Worm (Caenorhabditis elegans): ENCODE data around the gene romo-1.

romo-1 gene

DNA sequence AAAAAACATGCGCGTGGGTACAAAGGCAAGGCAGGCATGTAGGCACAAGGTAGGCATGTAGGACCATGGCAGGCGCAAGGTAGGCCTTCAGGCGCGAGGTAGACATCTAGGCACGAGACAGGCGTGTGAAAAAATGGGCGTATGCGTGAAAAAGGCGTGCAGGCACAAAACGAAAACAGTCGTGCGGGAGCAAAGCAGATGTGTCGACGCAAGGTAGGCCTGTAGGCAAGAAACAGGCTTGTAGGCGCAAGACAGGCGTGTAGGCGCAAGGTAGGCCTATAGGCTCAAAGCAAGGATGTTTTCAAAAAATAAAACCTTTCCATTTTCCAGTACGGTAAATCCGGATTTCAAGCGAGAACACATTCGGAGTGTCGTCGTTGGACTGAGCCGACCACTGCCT lies 41.0 kb upstream of the romo-1 start:
- no peak for TF ChIP-seq hmg-4 (GFP tag; optimal IDR thresholded peaks at IDR 0.05)
- no peak for TF ChIP-seq ceh-13 (GFP tag; optimal IDR thresholded peaks at IDR 0.05)

DNA sequence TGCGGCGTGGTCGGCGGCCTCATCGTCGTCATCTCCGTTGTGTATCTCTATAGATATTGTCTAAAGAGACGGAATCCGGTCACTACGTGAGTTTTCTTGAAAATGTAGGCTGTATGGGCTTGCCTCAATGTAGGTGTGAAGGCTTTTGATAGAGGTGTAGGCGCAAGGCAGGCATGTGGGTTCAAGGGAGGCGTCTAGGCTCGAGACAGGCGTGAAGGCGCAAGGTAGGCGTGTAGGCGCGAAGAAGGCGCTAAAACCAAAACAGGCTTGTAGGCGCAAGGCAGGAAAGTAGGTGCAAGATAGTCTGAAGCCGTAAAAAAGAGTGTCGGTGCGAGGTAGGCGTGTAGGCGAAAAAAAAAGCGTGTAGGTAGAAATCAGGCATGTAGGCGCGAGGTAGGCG lies 40.5 kb upstream of the romo-1 start:
- TF ChIP-seq B0310.2 (tag; optimal IDR thresholded peaks at IDR 0.05) (no peak), ama-1 (optimal IDR thresholded peaks at IDR 0.05) (no peak), aly-1 (tag; optimal IDR thresholded peaks at IDR 0.05) (no peak), ceh-13 (GFP tag; optimal IDR thresholded peaks at IDR 0.05) (no peak), scrt-1 (GFP tag; IDR thresholded peaks at IDR 0.05) (no peak), tra-4 (tag; optimal IDR thresholded peaks at IDR 0.05) (no peak), tbx-37 (GFP tag; conservative IDR thresholded peaks at IDR 0.05) (no peak), tbx-11 (GFP tag; IDR thresholded peaks at IDR 0.05) (no peak), hmbx-1 (tag; optimal IDR thresholded peaks at IDR 0.05) (no peak), ets-7 (tag; optimal IDR thresholded peaks at IDR 0.05) (no peak), hnd-1 (tag; optimal IDR thresholded peaks at IDR 0.05) (no peak), sea-1 (GFP tag; conservative IDR thresholded peaks at IDR 0.05) (no peak), pes-1 (GFP tag; IDR thresholded peaks at IDR 0.05) (no peak), hmg-4 (GFP tag; optimal IDR thresholded peaks at IDR 0.05) (no peak), F13C5.2 (tag; optimal IDR thresholded peaks at IDR 0.05) (no peak), ceh-36 (tag; optimal IDR thresholded peaks at IDR 0.05) (no peak), flt-1 (GFP tag; IDR thresholded peaks at IDR 0.05) (no peak)

DNA sequence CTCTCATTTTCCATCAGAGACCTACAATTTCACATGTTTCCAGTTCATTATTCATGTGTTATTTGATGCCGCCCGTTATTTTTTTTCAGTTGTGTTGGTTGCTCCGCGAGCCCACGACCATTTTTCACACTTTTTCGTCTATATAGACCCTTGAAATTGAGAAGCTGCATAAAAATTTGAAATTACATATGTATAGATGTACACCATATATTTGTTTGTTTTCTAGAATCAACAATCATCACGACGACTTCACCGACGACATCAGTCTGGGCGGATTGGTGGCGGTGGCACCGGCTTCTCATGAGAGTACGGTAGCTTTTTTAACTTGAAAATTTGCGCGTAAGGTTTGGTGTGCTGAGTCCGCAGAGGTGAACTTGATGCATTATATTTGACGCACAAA lies 33.1 kb upstream of the romo-1 start, which contains the start of gene Y48C3A.5:
Y48C3A.5 (plus strand) TSS at position 301 of the 400 bp plus-strand sequence.
- TF ChIP-seq flt-1 (GFP tag; IDR thresholded peaks at IDR 0.05) (no peak), tbx-11 (GFP tag; IDR thresholded peaks at IDR 0.05) (no peak), aly-1 (tag; optimal IDR thresholded peaks at IDR 0.05) (no peak), ceh-36 (tag; optimal IDR thresholded peaks at IDR 0.05) (no peak), hmbx-1 (tag; optimal IDR thresholded peaks at IDR 0.05) (no peak), ceh-13 (GFP tag; optimal IDR thresholded peaks at IDR 0.05) (no peak), hnd-1 (tag; optimal IDR thresholded peaks at IDR 0.05) (no peak), tbx-37 (GFP tag; conservative IDR thresholded peaks at IDR 0.05) (no peak), hmg-4 (GFP tag; optimal IDR thresholded peaks at IDR 0.05) (no peak), tra-4 (tag; optimal IDR thresholded peaks at IDR 0.05) (no peak), scrt-1 (GFP tag; IDR thresholded peaks at IDR 0.05) (no peak), ama-1 (optimal IDR thresholded peaks at IDR 0.05) (no peak), B0310.2 (tag; optimal IDR thresholded peaks at IDR 0.05) (no peak), ets-7 (tag; optimal IDR thresholded peaks at IDR 0.05) (no peak), pes-1 (GFP tag; IDR thresholded peaks at IDR 0.05) (no peak), sea-1 (GFP tag; conservative IDR thresholded peaks at IDR 0.05) (no peak), F13C5.2 (tag; optimal IDR thresholded peaks at IDR 0.05) (no peak)

DNA sequence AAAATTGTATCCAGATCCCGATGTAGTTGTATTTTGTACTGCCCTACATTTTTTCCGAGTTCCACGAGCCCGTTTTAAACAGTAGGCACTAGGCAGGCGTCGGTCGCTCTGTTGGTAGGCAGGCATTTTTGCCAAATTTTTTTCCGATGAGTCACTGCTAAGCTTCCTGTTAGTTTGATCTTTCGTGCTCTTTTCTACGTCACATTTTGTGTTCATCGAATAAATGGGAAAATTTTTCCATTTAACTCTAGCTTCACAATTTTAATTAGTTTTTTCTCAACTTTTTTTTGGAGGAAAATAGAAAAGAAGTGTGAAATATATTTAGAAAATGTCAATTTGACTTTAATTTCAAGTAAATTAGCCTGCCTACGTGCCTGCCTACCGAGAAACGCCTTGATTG lies 29.6 kb upstream of the romo-1 start:
- TF ChIP-seq hmbx-1 (tag; optimal IDR thresholded peaks at IDR 0.05), result no peak
- no peak for TF ChIP-seq F13C5.2 (tag; optimal IDR thresholded peaks at IDR 0.05)
- no peak for TF ChIP-seq aly-1 (tag; optimal IDR thresholded peaks at IDR 0.05)
- no peak for TF ChIP-seq sea-1 (GFP tag; conservative IDR thresholded peaks at IDR 0.05)
- no peak for TF ChIP-seq hmg-4 (GFP tag; optimal IDR thresholded peaks at IDR 0.05)

DNA sequence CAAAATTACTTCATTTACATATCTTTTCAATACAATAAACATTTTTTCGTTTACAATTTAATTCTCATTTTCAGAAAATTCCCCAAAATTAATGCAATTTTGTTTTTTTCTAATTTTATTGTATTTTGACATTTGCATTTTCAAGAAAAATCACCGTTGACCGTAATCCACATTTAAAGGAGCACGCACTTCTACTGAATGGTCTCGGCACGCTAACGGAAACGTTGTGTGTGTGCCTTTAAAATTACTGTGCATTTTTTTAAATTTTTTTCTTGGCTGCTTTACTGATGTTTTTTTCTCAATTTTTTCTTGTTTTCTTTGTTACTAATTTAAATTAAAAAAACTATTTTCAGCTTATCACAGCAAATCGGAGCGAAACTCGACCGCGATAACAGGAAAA lies 22.8 kb upstream of the romo-1 start:
- TF ChIP-seq sea-1 (GFP tag; conservative IDR thresholded peaks at IDR 0.05) (no peak), F13C5.2 (tag; optimal IDR thresholded peaks at IDR 0.05) (no peak), tra-4 (tag; optimal IDR thresholded peaks at IDR 0.05) (no peak), ama-1 (optimal IDR thresholded peaks at IDR 0.05) (no peak), flt-1 (GFP tag; IDR thresholded peaks at IDR 0.05) (no peak), scrt-1 (GFP tag; IDR thresholded peaks at IDR 0.05) (no peak), ceh-13 (GFP tag; optimal IDR thresholded peaks at IDR 0.05) (no peak), ceh-36 (tag; optimal IDR thresholded peaks at IDR 0.05) (no peak), tbx-11 (GFP tag; IDR thresholded peaks at IDR 0.05) (no peak), hnd-1 (tag; optimal IDR thresholded peaks at IDR 0.05) (no peak)

DNA sequence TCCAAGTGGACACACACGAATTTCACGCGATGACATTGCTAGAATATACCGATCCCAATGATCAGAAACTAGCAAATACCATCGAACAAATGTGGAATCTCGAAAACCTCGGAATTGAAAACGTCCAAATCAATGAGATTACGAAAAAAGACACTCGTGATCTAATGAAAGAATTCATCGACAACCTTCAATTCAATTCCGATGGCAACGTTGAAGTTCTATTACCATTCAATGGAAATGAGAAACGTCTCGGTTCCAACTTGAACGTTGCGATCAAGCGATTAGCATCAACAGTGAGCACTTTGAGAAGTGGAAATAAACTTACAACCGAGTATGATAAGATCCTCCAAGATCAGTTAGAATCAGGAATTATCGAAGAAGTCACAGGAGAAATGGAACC lies 17.6 kb upstream of the romo-1 start:
- TF ChIP-seq hmbx-1 (tag; optimal IDR thresholded peaks at IDR 0.05) (no peak), ceh-36 (tag; optimal IDR thresholded peaks at IDR 0.05) (no peak), tbx-11 (GFP tag; IDR thresholded peaks at IDR 0.05) (no peak), tra-4 (tag; optimal IDR thresholded peaks at IDR 0.05) (no peak), hmg-4 (GFP tag; optimal IDR thresholded peaks at IDR 0.05) (no peak), pes-1 (GFP tag; IDR thresholded peaks at IDR 0.05) (no peak), B0310.2 (tag; optimal IDR thresholded peaks at IDR 0.05) (no peak), hnd-1 (tag; optimal IDR thresholded peaks at IDR 0.05) (no peak)

DNA sequence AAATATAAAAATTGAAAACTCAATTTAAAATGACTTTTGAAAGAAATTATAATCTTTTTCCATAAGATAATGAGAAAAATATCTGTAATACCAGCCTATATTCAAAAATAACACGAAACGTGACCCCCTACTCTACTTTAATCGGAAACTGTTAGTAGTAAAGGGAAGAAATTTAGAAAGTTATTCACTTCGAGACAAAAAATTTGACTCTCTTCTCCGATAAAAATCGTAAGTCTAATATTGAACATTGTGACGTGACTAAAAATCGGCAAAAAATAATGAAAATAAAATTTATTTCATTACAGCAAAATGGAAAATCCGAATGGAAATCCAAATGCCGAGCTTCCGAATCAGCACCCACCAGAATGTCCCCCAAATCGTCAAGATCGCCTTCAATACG lies 11.2 kb upstream of the romo-1 start, which contains the start of gene F15D4.6:
F15D4.6 (plus strand) TSS at position 301 of the 400 bp plus-strand sequence.
- no peak for TF ChIP-seq aly-1 (tag; optimal IDR thresholded peaks at IDR 0.05)
- no peak for TF ChIP-seq ama-1 (optimal IDR thresholded peaks at IDR 0.05)
- TF ChIP-seq tra-4 (tag; optimal IDR thresholded peaks at IDR 0.05), result no peak
- TF ChIP-seq pes-1 (GFP tag; IDR thresholded peaks at IDR 0.05), result no peak

DNA sequence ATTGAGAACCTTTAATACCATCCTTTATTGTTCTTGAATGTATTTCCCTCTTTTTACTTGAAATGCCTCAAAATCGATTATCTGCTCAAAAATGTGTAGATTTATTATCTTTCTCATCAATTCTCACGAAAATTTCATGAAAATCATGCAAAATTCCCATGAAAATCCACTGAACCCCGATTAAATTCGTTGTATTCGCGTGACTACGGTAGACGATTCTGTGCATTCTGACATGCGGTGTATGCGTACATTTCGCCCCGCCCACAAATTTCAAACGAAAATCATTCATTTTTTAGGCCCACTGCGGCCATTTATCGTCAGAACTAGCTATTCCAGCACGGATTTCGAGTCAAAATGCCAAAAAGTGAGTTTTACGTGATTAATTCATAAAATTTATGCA lies 7.4 kb upstream of the romo-1 start, which contains the start of gene F15D4.5:
F15D4.5 (plus strand) TSS at position 301 of the 400 bp plus-strand sequence.
- no peak for TF ChIP-seq hnd-1 (tag; optimal IDR thresholded peaks at IDR 0.05)
- no peak for TF ChIP-seq F13C5.2 (tag; optimal IDR thresholded peaks at IDR 0.05)
- TF ChIP-seq ceh-13 (GFP tag; optimal IDR thresholded peaks at IDR 0.05), result no peak
- TF ChIP-seq tbx-37 (GFP tag; conservative IDR thresholded peaks at IDR 0.05), result no peak
- TF ChIP-seq ceh-36 (tag; optimal IDR thresholded peaks at IDR 0.05), result no peak
- TF ChIP-seq tra-4 (tag; optimal IDR thresholded peaks at IDR 0.05), result no peak
- TF ChIP-seq B0310.2 (tag; optimal IDR thresholded peaks at IDR 0.05), result no peak
- TF ChIP-seq ama-1 (optimal IDR thresholded peaks at IDR 0.05), result no peak
- no peak for TF ChIP-seq ets-7 (tag; optimal IDR thresholded peaks at IDR 0.05)
